Worm (Caenorhabditis elegans) whole organism, L1 larva: ENCODE data around the gene clec-47.

ENCODE experiments used
- C16A3.4 ChIP-seq: fragments of 150-350 bp; optimal IDR thresholded peaks from 2 replicates; lab custom pipeline; 2014; ENCODE audit warnings: missing biosample characterization, missing genetic modification characterization
- C34B4.2 ChIP-seq: sonication (generic microtip); optimal IDR thresholded peaks from 2 replicates; lab custom pipeline; 2017; ENCODE audit warnings: mild to moderate bottlenecking, missing genetic modification characterization, missing compliant biosample characterization
- F16B12.6 ChIP-seq: fragments of 150-350 bp; optimal IDR thresholded peaks from 2 replicates; lab custom pipeline; 2014; ENCODE audit warnings: missing biosample characterization, missing genetic modification characterization
- aha-1 ChIP-seq: fragments of 150-350 bp; optimal IDR thresholded peaks from 2 replicates; lab custom pipeline; 2014; ENCODE audit warnings: missing biosample characterization, missing genetic modification characterization
- ama-1 ChIP-seq: fragments of 150-350 bp; optimal IDR thresholded peaks from 2 replicates; lab custom pipeline; 2014
- ceh-8 ChIP-seq: fragments of 200-800 bp; sonication (Bioruptor generic); optimal IDR thresholded peaks from 2 replicates; lab custom pipeline; 2018; ENCODE audit warnings: mild to moderate bottlenecking, missing genetic modification characterization, moderate library complexity, missing compliant biosample characterization
- ceh-82 ChIP-seq, 3 experiments: fragments of 150-350 bp in 1 of 3; sonication (generic microtip) in 2 of 3; optimal IDR thresholded peaks; 2 replicates each; lab custom pipeline; 2014 to 2017; ENCODE audit warnings: missing biosample characterization in 3 of 3, missing genetic modification characterization in 3 of 3
- ceh-88 ChIP-seq: fragments of 200-800 bp; sonication (Bioruptor generic); IDR thresholded peaks from 2 replicates; pipeline ENCODE4 v1.3.6; 2022; ENCODE audit warnings: missing genetic modification characterization, missing compliant biosample characterization
- dpl-1 ChIP-seq, 3 experiments: fragments of 150-350 bp in 2 of 3; sonication (generic microtip) in 1 of 3; optimal IDR thresholded peaks; 2 replicates each; lab custom pipeline; 2014 to 2017; ENCODE audit warnings: missing biosample characterization in 3 of 3, missing genetic modification characterization in 3 of 3, missing genetic modification reagents in 3 of 3
- efl-1 ChIP-seq, 4 experiments: fragments of 150-350 bp; optimal IDR thresholded peaks in 3 of 4; peaks in 1 of 4; 1 replicate in 1 of 4; 2 replicates in 3 of 4; lab custom pipeline; 2014; ENCODE audit warnings: missing biosample characterization in 2 of 4, missing genetic modification characterization in 2 of 4, missing genetic modification reagents in 2 of 4
- efl-3 ChIP-seq: fragments of 200-800 bp; sonication (Bioruptor generic); optimal IDR thresholded peaks from 2 replicates; lab custom pipeline; 2018; ENCODE audit warnings: mild to moderate bottlenecking, missing genetic modification characterization, missing compliant biosample characterization
- egl-13 ChIP-seq: sonication (generic microtip); optimal IDR thresholded peaks from 2 replicates; lab custom pipeline; 2016; ENCODE audit warnings: missing genotype, missing genetic modification reagents, missing genetic modification characterization, missing compliant biosample characterization
- ets-5 ChIP-seq: fragments of 200-800 bp; sonication (Bioruptor generic); IDR thresholded peaks from 2 replicates; pipeline ENCODE4 v1.3.6; 2022; ENCODE audit warnings: missing genetic modification characterization, missing compliant biosample characterization
- fkh-4 ChIP-seq: sonication (generic microtip); optimal IDR thresholded peaks from 2 replicates; lab custom pipeline; 2016; ENCODE audit warnings: missing compliant biosample characterization, missing genetic modification characterization, borderline replicate concordance
- fos-1 ChIP-seq: fragments of 150-350 bp; optimal IDR thresholded peaks from 2 replicates; lab custom pipeline; 2014; ENCODE audit warnings: missing biosample characterization, missing genetic modification characterization
- hlh-17 ChIP-seq: fragments of 200-800 bp; sonication (Bioruptor generic); optimal IDR thresholded peaks from 2 replicates; lab custom pipeline; 2018; ENCODE audit warnings: missing genetic modification characterization, mild to moderate bottlenecking, missing compliant biosample characterization, moderate library complexity, borderline replicate concordance
- hpl-2 ChIP-seq: fragments of 150-350 bp; optimal IDR thresholded peaks from 2 replicates; lab custom pipeline; 2014; ENCODE audit warnings: missing biosample characterization, missing genetic modification reagents, missing genetic modification characterization
- jun-1 ChIP-seq: fragments of 150-350 bp; optimal IDR thresholded peaks from 2 replicates; lab custom pipeline; 2014; ENCODE audit warnings: missing biosample characterization, missing genetic modification reagents, missing genetic modification characterization
- lin-13 ChIP-seq: fragments of 150-350 bp; optimal IDR thresholded peaks from 2 replicates; lab custom pipeline; 2014; ENCODE audit warnings: missing biosample characterization, missing genetic modification reagents, missing genetic modification characterization
- nhr-20 ChIP-seq: sonication (generic microtip); optimal IDR thresholded peaks from 2 replicates; lab custom pipeline; 2016; ENCODE audit warnings: mild to moderate bottlenecking, missing genetic modification characterization, missing compliant biosample characterization
- nhr-71 ChIP-seq: sonication (generic microtip); optimal IDR thresholded peaks from 2 replicates; lab custom pipeline; 2016; ENCODE audit warnings: mild to moderate bottlenecking, missing genetic modification characterization, moderate library complexity, missing compliant biosample characterization
- pax-3 ChIP-seq: fragments of 200-800 bp; sonication (Bioruptor generic); optimal IDR thresholded peaks from 2 replicates; lab custom pipeline; 2018; ENCODE audit warnings: mild to moderate bottlenecking, missing genetic modification characterization, moderate library complexity, missing compliant biosample characterization
- skn-1 ChIP-seq: fragments of 150-350 bp; optimal IDR thresholded peaks from 2 replicates; lab custom pipeline; 2014; ENCODE audit warnings: missing biosample characterization, missing genetic modification characterization
- snpc-4 ChIP-seq: fragments of 150-350 bp; optimal IDR thresholded peaks from 2 replicates; lab custom pipeline; 2014; ENCODE audit warnings: missing biosample characterization, missing genetic modification characterization
- tbx-2 ChIP-seq: sonication (generic microtip); optimal IDR thresholded peaks from 2 replicates; lab custom pipeline; 2016; ENCODE audit warnings: missing genetic modification characterization, missing compliant biosample characterization
- tlp-1 ChIP-seq: fragments of 150-350 bp; optimal IDR thresholded peaks from 2 replicates; lab custom pipeline; 2014; ENCODE audit warnings: missing biosample characterization, missing genetic modification characterization
- unc-62 ChIP-seq: fragments of 150-350 bp; optimal IDR thresholded peaks from 2 replicates; lab custom pipeline; 2014; ENCODE audit warnings: missing biosample characterization, missing genetic modification reagents, missing genetic modification characterization
- unc-98 ChIP-seq: fragments of 200-800 bp; sonication (Bioruptor generic); IDR thresholded peaks from 2 replicates; pipeline ENCODE4 v1.3.6; 2022; ENCODE audit warnings: missing genetic modification characterization, missing compliant biosample characterization
- vab-15 ChIP-seq: sonication (generic microtip); optimal IDR thresholded peaks from 2 replicates; lab custom pipeline; 2017; ENCODE audit warnings: missing genotype, mild to moderate bottlenecking, missing genetic modification characterization, missing compliant biosample characterization

clec-47 gene

DNA sequence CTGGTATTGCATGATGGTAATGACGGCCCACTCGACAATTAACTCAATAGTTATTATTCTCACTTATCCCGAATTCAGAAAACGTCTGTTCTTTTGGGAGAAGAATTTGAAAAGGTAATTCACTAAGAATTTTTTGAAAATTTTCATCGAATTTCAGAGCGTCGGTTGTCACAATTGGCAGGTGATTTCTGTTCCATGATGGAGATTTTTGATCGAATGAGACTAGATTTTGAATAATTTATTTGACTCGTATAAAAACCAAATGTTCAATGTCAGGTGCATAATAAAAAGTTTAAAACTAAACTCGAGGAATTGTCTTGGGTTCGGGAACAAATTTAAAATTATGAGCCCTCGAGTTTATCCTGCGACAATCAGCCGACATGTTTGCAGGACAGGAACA lies 41.1 kb downstream of the clec-47 start, which contains the start of gene sri-25:
Gene sri-25 (plus strand): TSS at position 301 of the 400 bp plus-strand sequence.
- TF ChIP-seq aha-1 (no peak), skn-1 (tag; lab: Kevin White, UChicago) (no peak), F16B12.6 (tag; lab: Kevin White, UChicago) (no peak), egl-13 (tag; lab: Kevin White, UChicago) (no peak), vab-15 (tag; lab: Kevin White, UChicago) (no peak), unc-62 (GFP tag; lab: Kevin White, UChicago) (no peak), nhr-71 (tag; lab: Kevin White, UChicago) (no peak), lin-13 (GFP tag; lab: Kevin White, UChicago) (no peak), ceh-8 (no peak), ama-1 (lab: Kevin White, UChicago) (no peak)

DNA sequence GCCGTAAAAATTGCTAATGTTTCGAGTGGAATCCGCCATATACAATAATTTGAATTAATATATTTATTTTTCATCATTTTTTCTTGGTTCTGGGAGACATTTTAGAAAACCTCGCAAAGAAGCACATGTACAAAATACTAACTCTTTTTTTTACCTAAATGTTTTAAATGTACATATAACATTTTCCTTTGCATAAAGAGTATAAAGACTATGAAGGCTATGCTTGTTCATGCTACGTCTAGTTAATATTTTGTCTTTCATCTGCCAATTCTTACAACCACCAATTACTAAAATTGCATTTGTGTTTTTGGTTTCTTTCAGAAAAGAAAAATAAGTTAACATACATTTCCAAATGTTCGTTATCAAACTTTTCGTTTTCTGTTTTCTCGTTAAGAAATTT lies 45.8 kb downstream of the clec-47 start, which contains the start of gene irld-25:
Gene irld-25 (plus strand): TSS at position 301 of the 400 bp plus-strand sequence.
- TF ChIP-seq ceh-82 (tag; optimal IDR thresholded peaks at IDR 0.05; lab: Kevin White, UChicago) = no peak
- no peak for TF ChIP-seq fos-1 (tag; lab: Kevin White, UChicago)
- TF ChIP-seq tlp-1 (tag; lab: Kevin White, UChicago) = no peak
- no peak for TF ChIP-seq dpl-1 (GFP tag; optimal IDR thresholded peaks at IDR 0.05; lab: Kevin White, UChicago)
- TF ChIP-seq, all 84 proteins: peak for 0

ce11 chrV:15223668-15224067 lies 48.1 kb downstream of the clec-47 start, which contains the start of gene srw-24:
Gene srw-24 (plus strand): TSS chrV:15223968.
- no peak for TF ChIP-seq ets-5 (GFP tag; lab: Robert Waterston, UW)
- no peak for TF ChIP-seq ceh-8
- no peak for TF ChIP-seq C34B4.2 (tag; lab: Kevin White, UChicago)
- TF ChIP-seq hlh-17 = no peak
- TF ChIP-seq efl-1 (optimal IDR thresholded peaks at IDR 0.05; lab: Kevin White, UChicago) = no peak
- no peak for TF ChIP-seq efl-1 (GFP tag; optimal IDR thresholded peaks at IDR 0.05 in 1 of 2; lab: Kevin White, UChicago)
- no peak for TF ChIP-seq nhr-20
- no peak for TF ChIP-seq C16A3.4 (tag; lab: Kevin White, UChicago)
- no peak for TF ChIP-seq unc-98 (GFP tag; lab: Robert Waterston, UW)
- TF ChIP-seq fkh-4 (tag; lab: Kevin White, UChicago) = no peak
- no peak for TF ChIP-seq lin-13 (GFP tag; lab: Kevin White, UChicago)

ce11 chrV:15225650-15226049 lies 50.1 kb downstream of the clec-47 start, which contains the start of gene srw-14:
Gene srw-14 (plus strand): TSS chrV:15225950.
- no peak for TF ChIP-seq ceh-88 (GFP tag; lab: Robert Waterston, UW)
- no peak for TF ChIP-seq tbx-2
- TF ChIP-seq efl-1 (optimal IDR thresholded peaks at IDR 0.05; lab: Kevin White, UChicago) = no peak
- TF ChIP-seq efl-1 (GFP tag; optimal IDR thresholded peaks at IDR 0.05 in 1 of 2; lab: Kevin White, UChicago) = no peak
- no peak for TF ChIP-seq snpc-4
- TF ChIP-seq efl-3 (GFP tag; lab: Kevin White, UChicago) = no peak
- TF ChIP-seq pax-3 (tag; lab: Kevin White, UChicago) = no peak
- no peak for TF ChIP-seq jun-1 (tag; lab: Kevin White, UChicago)
- no peak for TF ChIP-seq hpl-2
- TF ChIP-seq tlp-1 (tag; lab: Kevin White, UChicago) = no peak
